Fruit fly (Drosophila melanogaster) whole organism, wandering third instar larva: ENCODE measurements around the gene Lcp65Ad.

Source experiments
- Abd-B ChIP-seq: fragments of >200 bp; optimal IDR thresholded peaks from 2 replicates; lab custom pipeline; 2017; ENCODE audit warnings: missing biosample characterization, missing genetic modification characterization
- CG32264 ChIP-seq: fragments of 200-800 bp; sonication (Bioruptor generic); optimal IDR thresholded peaks from 2 replicates; lab custom pipeline; 2016; ENCODE audit warnings: missing biosample characterization, missing genetic modification characterization
- CG9705 ChIP-seq: fragments of 200-800 bp; sonication (Bioruptor generic); optimal IDR thresholded peaks from 2 replicates; lab custom pipeline; 2018; ENCODE audit warnings: missing biosample characterization, mild to moderate bottlenecking, missing genetic modification characterization
- CrebA ChIP-seq: fragments of 200-800 bp; sonication (Bioruptor generic); optimal IDR thresholded peaks from 2 replicates; lab custom pipeline; 2016; ENCODE audit warnings: missing biosample characterization, mild to moderate bottlenecking, missing genetic modification characterization, borderline replicate concordance
- Dfd ChIP-seq: fragments of >200 bp; optimal IDR thresholded peaks from 2 replicates; lab custom pipeline; 2017; ENCODE audit warnings: missing biosample characterization, missing genetic modification characterization
- Dif ChIP-seq: fragments of 200-275, 200-300 bp; sonication (Bioruptor generic); optimal IDR thresholded peaks from 2 replicates; lab custom pipeline; 2018; ENCODE audit warnings: missing biosample characterization, missing genetic modification characterization; ENCODE audit not compliant: partially characterized antibody
- GATAd ChIP-seq: sonication (Bioruptor generic); optimal IDR thresholded peaks from 2 replicates; lab custom pipeline; 2016; ENCODE audit warnings: missing biosample characterization, missing genetic modification characterization
- HLH106 ChIP-seq: fragments of 200-800 bp; optimal IDR thresholded peaks from 3 replicates; lab custom pipeline; 2019; ENCODE audit warnings: missing biosample characterization, mild to moderate bottlenecking, missing genetic modification characterization, moderate library complexity
- Hr78 ChIP-seq: fragments of >200 bp; optimal IDR thresholded peaks from 2 replicates; lab custom pipeline; 2017; ENCODE audit warnings: missing biosample characterization, missing genetic modification characterization
- Jra ChIP-seq: sonication (Bioruptor generic); optimal IDR thresholded peaks from 2 replicates; lab custom pipeline; 2016; ENCODE audit warnings: missing biosample characterization, missing genetic modification characterization
- Mio ChIP-seq: sonication (Bioruptor generic); optimal IDR thresholded peaks from 2 replicates; lab custom pipeline; 2016; ENCODE audit warnings: missing biosample characterization, missing genetic modification characterization
- Myc ChIP-seq: fragments of >200 bp; optimal IDR thresholded peaks from 2 replicates; lab custom pipeline; 2017
- N ChIP-seq: fragments of >200 bp; optimal IDR thresholded peaks from 2 replicates; lab custom pipeline; 2018; ENCODE audit warnings: missing biosample characterization, missing external identifiers, missing genetic modification characterization
- OdsH ChIP-seq: fragments of 200-800 bp; sonication (Bioruptor generic); optimal IDR thresholded peaks from 2 replicates; lab custom pipeline; 2016; ENCODE audit warnings: missing biosample characterization, mild to moderate bottlenecking, missing genetic modification characterization
- Sp1 ChIP-seq: fragments of 200-800 bp; sonication (Bioruptor generic); optimal IDR thresholded peaks from 3 replicates; lab custom pipeline; 2019; ENCODE audit warnings: missing biosample characterization, mild to moderate bottlenecking, missing genetic modification characterization, moderate library complexity
- Vsx2 ChIP-seq: fragments of 200-300, 225-300 bp; sonication (Bioruptor generic); optimal IDR thresholded peaks from 2 replicates; lab custom pipeline; 2018; ENCODE audit warnings: missing biosample characterization, missing genetic modification characterization; ENCODE audit not compliant: partially characterized antibody
- br ChIP-seq: fragments of 200-800 bp; sonication (Bioruptor generic); optimal IDR thresholded peaks from 2 replicates; lab custom pipeline; 2016; ENCODE audit warnings: missing biosample characterization, missing genetic modification characterization
- brk ChIP-seq: fragments of 200-800 bp; sonication (Bioruptor generic); optimal IDR thresholded peaks from 2 replicates; lab custom pipeline; 2016; ENCODE audit warnings: missing biosample characterization, mild to moderate bottlenecking, missing genetic modification characterization
- dl ChIP-seq, 2 experiments: fragments of 175-275, 200-275 bp in 1 of 2; fragments of 200-275 bp in 1 of 2; sonication (Bioruptor generic); optimal IDR thresholded peaks; lab custom pipeline; 2018; ENCODE audit warnings: mild to moderate bottlenecking in 2 of 2, missing biosample characterization in 2 of 2, missing genetic modification characterization in 2 of 2, moderate library complexity in 2 of 2; ENCODE audit not compliant: partially characterized antibody in 2 of 2, insufficient read depth in 1 of 2
- dmrt93B ChIP-seq: fragments of 200-800 bp; sonication (Bioruptor generic); optimal IDR thresholded peaks from 2 replicates; lab custom pipeline; 2018; ENCODE audit warnings: missing biosample characterization, mild to moderate bottlenecking, missing genetic modification characterization
- ey ChIP-seq: fragments of 200-800 bp; sonication (Bioruptor generic); optimal IDR thresholded peaks from 2 replicates; lab custom pipeline; 2016; ENCODE audit warnings: missing biosample characterization, missing genetic modification characterization
- foxo ChIP-seq, 2 experiments: fragments of 200-800 bp; sonication (Bioruptor generic); optimal IDR thresholded peaks; 2 replicates in 1 of 2; 3 replicates in 1 of 2; lab custom pipeline; 2016 to 2017; ENCODE audit warnings: missing biosample characterization in 2 of 2, missing genetic modification characterization in 2 of 2
- fru ChIP-seq: fragments of 200-800 bp; sonication (Bioruptor generic); optimal IDR thresholded peaks from 3 replicates; lab custom pipeline; 2016; ENCODE audit warnings: missing biosample characterization, mild to moderate bottlenecking, missing genetic modification characterization
- h ChIP-seq: fragments of 200-800 bp; sonication (Bioruptor generic); optimal IDR thresholded peaks from 3 replicates; lab custom pipeline; 2016; ENCODE audit warnings: missing biosample characterization, mild to moderate bottlenecking, missing genetic modification characterization
- jim ChIP-seq: fragments of 175-275, 200-325 bp; sonication (Bioruptor generic); optimal IDR thresholded peaks from 2 replicates; lab custom pipeline; 2016; ENCODE audit warnings: missing biosample characterization, mild to moderate bottlenecking, missing genetic modification characterization
- lola ChIP-seq: fragments of >200 bp; optimal IDR thresholded peaks from 2 replicates; lab custom pipeline; 2017; ENCODE audit warnings: missing biosample characterization, missing genetic modification characterization
- psq ChIP-seq: fragments of 200-800 bp; sonication (Bioruptor generic); optimal IDR thresholded peaks from 3 replicates; lab custom pipeline; 2017; ENCODE audit warnings: missing biosample characterization, mild to moderate bottlenecking, missing genetic modification characterization, moderate library complexity
- rgr ChIP-seq: fragments of 200-800 bp; sonication (Bioruptor generic); optimal IDR thresholded peaks from 3 replicates; lab custom pipeline; 2016; ENCODE audit warnings: missing biosample characterization, mild to moderate bottlenecking, missing genetic modification characterization
- sage ChIP-seq: fragments of 200-800 bp; sonication (Bioruptor generic); optimal IDR thresholded peaks from 2 replicates; lab custom pipeline; 2016; ENCODE audit warnings: missing biosample characterization, mild to moderate bottlenecking, missing genetic modification characterization
- sv ChIP-seq: fragments of 200-800 bp; sonication (Bioruptor generic); optimal IDR thresholded peaks from 3 replicates; lab custom pipeline; 2016; ENCODE audit warnings: missing biosample characterization, missing genetic modification characterization
- tai ChIP-seq: sonication (Bioruptor generic); optimal IDR thresholded peaks from 2 replicates; lab custom pipeline; 2016; ENCODE audit warnings: missing biosample characterization, missing genetic modification characterization
- usp ChIP-seq: fragments of >200 bp; optimal IDR thresholded peaks from 2 replicates; lab custom pipeline; 2017; ENCODE audit warnings: missing biosample characterization, missing genetic modification characterization
- woc ChIP-seq: sonication (Bioruptor generic); optimal IDR thresholded peaks from 2 replicates; lab custom pipeline; 2016; ENCODE audit warnings: missing biosample characterization, mild to moderate bottlenecking, missing genetic modification characterization

The Lcp65Ad gene

dm6 chr3L:6140771-6141472 is 2.3 kb upstream of the Lcp65Ad start:
- TF ChIP-seq Dif (GFP tag; lab: Kevin White, UChicago) = no peak
- TF ChIP-seq Hr78 = no peak
- no peak for TF ChIP-seq Abd-B (GFP tag; lab: Kevin White, UChicago)
- no peak for TF ChIP-seq usp
- no peak for TF ChIP-seq N (GFP tag; lab: Kevin White, UChicago)
- no peak for TF ChIP-seq br
- no peak for TF ChIP-seq lola (GFP tag; lab: Kevin White, UChicago)
- TF ChIP-seq brk (GFP tag; lab: Kevin White, UChicago) = no peak
- TF ChIP-seq rgr (GFP tag; lab: Kevin White, UChicago) = no peak
- no peak for TF ChIP-seq CrebA (GFP tag; lab: Kevin White, UChicago)
- no peak for TF ChIP-seq Myc (lab: Kevin White, UChicago)
- TF ChIP-seq GATAd (GFP tag; lab: Kevin White, UChicago) = no peak
- no peak for TF ChIP-seq sv
- TF ChIP-seq dl (GFP tag; optimal IDR thresholded peaks at IDR 0.05; lab: Kevin White, UChicago; ENCODE audit: insufficient read depth in 1 of 2, partially characterized antibody in 2 of 2) = no peak
- no peak for TF ChIP-seq Vsx2

- no peak for TF ChIP-seq foxo (GFP tag; optimal IDR thresholded peaks at IDR 0.05; lab: Kevin White, UChicago)
- TF ChIP-seq h (GFP tag; lab: Kevin White, UChicago) = no peak
- TF ChIP-seq tai (GFP tag; lab: Kevin White, UChicago) = no peak
- TF ChIP-seq fru (GFP tag; lab: Kevin White, UChicago) = no peak
- TF ChIP-seq lola (GFP tag; lab: Kevin White, UChicago) = no peak
- no peak for TF ChIP-seq Dfd (GFP tag; lab: Kevin White, UChicago)
- TF ChIP-seq Dif (GFP tag; lab: Kevin White, UChicago) = peak; percentile 15
- TF ChIP-seq Vsx2 = peak; percentile 63
- TF ChIP-seq HLH106 (tag; lab: Kevin White, UChicago) = no peak
Observed at dm6 chr3L:6141538-6141937, 1.7 kb upstream of the Lcp65Ad start.

- TF ChIP-seq CG32264 (GFP tag; lab: Kevin White, UChicago) (no peak), jim (GFP tag; lab: Kevin White, UChicago) (no peak), Sp1 (GFP tag; lab: Kevin White, UChicago) (no peak), usp (no peak), h (GFP tag; lab: Kevin White, UChicago) (no peak), sv (no peak), Abd-B (GFP tag; lab: Kevin White, UChicago) (no peak), psq (no peak), CG9705 (GFP tag; lab: Kevin White, UChicago) (no peak), N (GFP tag; lab: Kevin White, UChicago) (no peak), Dfd (GFP tag; lab: Kevin White, UChicago) (no peak), Mio (GFP tag; lab: Kevin White, UChicago) (no peak), dl (GFP tag; optimal IDR thresholded peaks at IDR 0.05; lab: Kevin White, UChicago; ENCODE audit: insufficient read depth in 1 of 2, partially characterized antibody in 2 of 2) (no peak)
- TF ChIP-seq, all 38 proteins: peak for 0
Observed at dm6 chr3L:6142313-6142712, 882 bp upstream of the Lcp65Ad start, which contains the start of gene Cpr65Aw. Gene Cpr65Aw (minus strand): TSS chr3L:6142413.

dm6 chr3L:6144769-6145220 is 1.6 kb downstream of the Lcp65Ad start, which contains the start of gene Lcp65Ac:
Gene Lcp65Ac (plus strand): TSS chr3L:6144819.
- no peak for TF ChIP-seq Myc (lab: Kevin White, UChicago)
- no peak for TF ChIP-seq sv
- TF ChIP-seq CG32264 (GFP tag; lab: Kevin White, UChicago) = no peak
- TF ChIP-seq Abd-B (GFP tag; lab: Kevin White, UChicago) = no peak
- TF ChIP-seq lola (GFP tag; lab: Kevin White, UChicago) = no peak
- no peak for TF ChIP-seq usp
- TF ChIP-seq psq = no peak
- TF ChIP-seq ey = no peak
- no peak for TF ChIP-seq h (GFP tag; lab: Kevin White, UChicago)
- no peak for TF ChIP-seq GATAd (GFP tag; lab: Kevin White, UChicago)
- TF ChIP-seq N (GFP tag; lab: Kevin White, UChicago) = no peak
- no peak for TF ChIP-seq jim (GFP tag; lab: Kevin White, UChicago)
- TF ChIP-seq dl (GFP tag; optimal IDR thresholded peaks at IDR 0.05; lab: Kevin White, UChicago; ENCODE audit: insufficient read depth in 1 of 2, partially characterized antibody in 2 of 2) = no peak
- no peak for TF ChIP-seq CG9705 (GFP tag; lab: Kevin White, UChicago)
- no peak for TF ChIP-seq Jra (GFP tag; lab: Kevin White, UChicago)
- no peak for TF ChIP-seq sage (GFP tag; lab: Kevin White, UChicago)
- no peak for TF ChIP-seq woc (GFP tag; lab: Kevin White, UChicago)
- no peak for TF ChIP-seq dmrt93B
- no peak for TF ChIP-seq OdsH (GFP tag; lab: Kevin White, UChicago)
